Fruit fly (Drosophila melanogaster): ENCODE data around the gene mge.

DNA sequence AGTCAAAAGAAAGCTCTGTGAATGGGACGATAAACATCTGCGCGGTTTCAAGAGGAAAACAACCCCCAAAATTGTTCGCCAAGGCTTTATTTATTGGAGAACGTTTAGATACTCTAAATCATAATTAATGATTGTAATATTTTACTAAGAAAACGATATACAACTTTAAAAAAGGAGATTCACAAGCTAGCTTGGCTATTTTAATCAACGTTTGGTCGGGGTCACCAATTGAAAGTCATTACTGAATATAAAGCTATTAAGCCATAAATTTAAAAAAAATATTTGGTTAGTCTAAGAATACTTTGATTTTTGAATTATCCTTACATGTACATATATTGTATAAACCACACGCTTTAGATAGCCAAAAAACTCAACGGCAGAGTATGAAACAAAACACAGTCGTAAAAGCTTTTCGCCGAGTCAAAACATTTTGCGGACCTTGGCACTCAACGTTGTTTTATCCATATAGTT, 17.5 kb downstream of the mge start, which contains the start of gene Fie:
- TF ChIP-seq CG8478 (optimal IDR thresholded peaks at IDR 0.05), result no peak
- no peak for TF ChIP-seq CTCF (optimal IDR thresholded peaks at IDR 0.05)

Measured in S2 (cell line).